Worm (Caenorhabditis elegans) whole organism, young adult: Measurements from ENCODE around the gene gar-3.

Experiments used
- D2030.7 ChIP-seq: fragments of 200-800 bp; sonication (Bioruptor generic); IDR thresholded peaks from 2 replicates; pipeline ENCODE4 v1.3.6; 2022; ENCODE audit warnings: missing genetic modification reagents, missing genetic modification characterization, missing compliant biosample characterization
- F39B2.1 ChIP-seq: fragments of 200-800 bp; sonication (Bioruptor generic); IDR thresholded peaks from 2 replicates; pipeline ENCODE4 v1.3.6; 2022; ENCODE audit warnings: missing genetic modification reagents, missing genetic modification characterization, missing compliant biosample characterization
- F52B5.7 ChIP-seq: sonication (generic microtip); optimal IDR thresholded peaks from 2 replicates; lab custom pipeline; 2016; ENCODE audit warnings: mild to moderate bottlenecking, missing genetic modification characterization, missing compliant biosample characterization
- F57A8.1 ChIP-seq: fragments of 200-800 bp; sonication (Bioruptor generic); optimal IDR thresholded peaks from 2 replicates; lab custom pipeline; 2018; ENCODE audit warnings: mild to moderate bottlenecking, missing genetic modification characterization, moderate library complexity, missing compliant biosample characterization
- K12H6.12 ChIP-seq: fragments of 200-800 bp; sonication (Bioruptor generic); optimal IDR thresholded peaks from 2 replicates; lab custom pipeline; 2018; ENCODE audit warnings: mild to moderate bottlenecking, missing genetic modification characterization, missing compliant biosample characterization
- Y53G8AR.9 ChIP-seq: fragments of 200-800 bp; sonication (Bioruptor generic); conservative IDR thresholded peaks from 2 replicates; pipeline ENCODE4 v1.3.6; 2022; ENCODE audit warnings: missing genetic modification reagents, missing genetic modification characterization, missing compliant biosample characterization
- Y56A3A.18 ChIP-seq: fragments of 200-800 bp; sonication (Bioruptor generic); IDR thresholded peaks from 2 replicates; pipeline ENCODE4 v1.3.6; 2022; ENCODE audit warnings: missing genetic modification reagents, missing genetic modification characterization, missing compliant biosample characterization
- Y67H2A.10 ChIP-seq: fragments of 200-800 bp; sonication (Bioruptor generic); conservative IDR thresholded peaks from 2 replicates; pipeline ENCODE4 v1.3.6; 2022; ENCODE audit warnings: missing genetic modification reagents, missing genetic modification characterization, missing compliant biosample characterization
- ZK185.1 ChIP-seq: sonication (generic microtip); optimal IDR thresholded peaks from 2 replicates; lab custom pipeline; 2016; ENCODE audit warnings: mild to moderate bottlenecking, missing genetic modification characterization, missing compliant biosample characterization; ENCODE audit not compliant: poor library complexity, severe bottlenecking
- aptf-3 ChIP-seq: fragments of 200-800 bp; sonication (Bioruptor generic); IDR thresholded peaks from 2 replicates; pipeline ENCODE4 v1.3.6; 2022; ENCODE audit warnings: missing genetic modification characterization, missing compliant biosample characterization
- attf-6 ChIP-seq: fragments of 200-800 bp; sonication (Bioruptor generic); IDR thresholded peaks from 2 replicates; pipeline ENCODE4 v1.3.6; 2022; ENCODE audit warnings: missing genetic modification reagents, missing genetic modification characterization, missing compliant biosample characterization
- bed-1 ChIP-seq: fragments of 200-800 bp; sonication (Bioruptor generic); IDR thresholded peaks from 2 replicates; pipeline ENCODE4 v1.3.6; 2022; ENCODE audit warnings: missing genetic modification reagents, missing genetic modification characterization, missing compliant biosample characterization
- ceh-100 ChIP-seq: fragments of 200-800 bp; sonication (Bioruptor generic); IDR thresholded peaks from 2 replicates; pipeline ENCODE4 v1.3.6; 2022; ENCODE audit warnings: missing genetic modification reagents, missing genetic modification characterization, missing compliant biosample characterization
- ceh-58 ChIP-seq: fragments of 200-800 bp; sonication (Bioruptor generic); IDR thresholded peaks from 2 replicates; pipeline ENCODE4 v1.3.6; 2022; ENCODE audit warnings: missing genetic modification characterization, missing compliant biosample characterization
- ceh-79 ChIP-seq: sonication (generic microtip); optimal IDR thresholded peaks from 2 replicates; lab custom pipeline; 2017; ENCODE audit warnings: mild to moderate bottlenecking, missing genetic modification characterization, missing compliant biosample characterization
- die-1 ChIP-seq: sonication (generic microtip); optimal IDR thresholded peaks from 2 replicates; lab custom pipeline; 2016; ENCODE audit warnings: missing genotype, mild to moderate bottlenecking, missing genetic modification characterization, missing compliant biosample characterization
- efl-1 ChIP-seq: fragments of 150-350 bp; optimal IDR thresholded peaks from 2 replicates; lab custom pipeline; 2014; ENCODE audit warnings: missing biosample characterization, missing genetic modification reagents, missing genetic modification characterization
- egl-44 ChIP-seq: fragments of 200-800 bp; sonication (Bioruptor generic); IDR thresholded peaks from 2 replicates; pipeline ENCODE4 v1.3.6; 2022; ENCODE audit warnings: missing genetic modification reagents, missing genetic modification characterization, missing compliant biosample characterization
- ets-4 ChIP-seq: fragments of 200-800 bp; sonication (Bioruptor generic); optimal IDR thresholded peaks from 2 replicates; lab custom pipeline; 2018; ENCODE audit warnings: mild to moderate bottlenecking, missing genetic modification characterization, missing compliant biosample characterization
- hlh-26 ChIP-seq: fragments of 200-800 bp; sonication (Bioruptor generic); conservative IDR thresholded peaks from 2 replicates; pipeline ENCODE4 v1.3.6; 2022; ENCODE audit warnings: missing genetic modification reagents, missing genetic modification characterization, missing compliant biosample characterization
- hmg-1.2 ChIP-seq: fragments of 200-800 bp; sonication (Bioruptor generic); IDR thresholded peaks from 2 replicates; pipeline ENCODE4 v1.3.6; 2022; ENCODE audit warnings: missing genetic modification reagents, missing genetic modification characterization, missing compliant biosample characterization
- hmg-20 ChIP-seq: fragments of 200-800 bp; sonication (Bioruptor generic); IDR thresholded peaks from 2 replicates; pipeline ENCODE4 v1.3.6; 2022; ENCODE audit warnings: missing genetic modification reagents, missing genetic modification characterization, missing compliant biosample characterization
- lir-1 ChIP-seq: fragments of 200-800 bp; sonication (Bioruptor generic); conservative IDR thresholded peaks from 2 replicates; pipeline ENCODE4 v1.3.6; 2022; ENCODE audit warnings: missing genetic modification reagents, missing genetic modification characterization, missing compliant biosample characterization
- lsl-1 ChIP-seq: fragments of 200-800 bp; sonication (Bioruptor generic); optimal IDR thresholded peaks from 2 replicates; lab custom pipeline; 2018; ENCODE audit warnings: mild to moderate bottlenecking, missing genetic modification characterization, moderate library complexity, missing compliant biosample characterization
- mel-28 ChIP-seq: sonication (generic microtip); optimal IDR thresholded peaks from 2 replicates; lab custom pipeline; 2016; ENCODE audit warnings: borderline replicate concordance, mild to moderate bottlenecking, missing genetic modification characterization, missing compliant biosample characterization
- nhr-120 ChIP-seq: fragments of 200-800 bp; sonication (Bioruptor generic); IDR thresholded peaks from 2 replicates; pipeline ENCODE4 v1.3.6; 2022; ENCODE audit warnings: missing genetic modification characterization, missing compliant biosample characterization
- nhr-179 ChIP-seq: sonication (generic microtip); optimal IDR thresholded peaks from 2 replicates; lab custom pipeline; 2016; ENCODE audit warnings: mild to moderate bottlenecking, missing genetic modification characterization, missing compliant biosample characterization
- rcor-1 ChIP-seq: fragments of 200-800 bp; sonication (Bioruptor generic); IDR thresholded peaks from 2 replicates; pipeline ENCODE4 v1.3.6; 2022; ENCODE audit warnings: missing genetic modification reagents, missing genetic modification characterization, missing compliant biosample characterization
- sdz-38 ChIP-seq: sonication (generic microtip); optimal IDR thresholded peaks from 2 replicates; lab custom pipeline; 2016; ENCODE audit warnings: missing genotype, missing genetic modification characterization, missing compliant biosample characterization
- snpc-1.3 ChIP-seq: sonication (generic microtip); optimal IDR thresholded peaks from 2 replicates; lab custom pipeline; 2017; ENCODE audit warnings: missing genetic modification characterization, mild to moderate bottlenecking, missing compliant biosample characterization, antibody characterized with exemption, moderate library complexity, missing genotype, missing genetic modification reagents; ENCODE audit not compliant: insufficient read depth
- snpc-3.4 ChIP-seq: sonication (generic microtip); optimal IDR thresholded peaks from 2 replicates; lab custom pipeline; 2017; ENCODE audit warnings: missing genetic modification characterization, mild to moderate bottlenecking, missing compliant biosample characterization, antibody characterized with exemption, moderate library complexity, missing genotype, missing genetic modification reagents
- snpc-4 ChIP-seq, 5 experiments: fragments of 150-350 bp in 1 of 5; sonication (generic microtip) in 4 of 5; optimal IDR thresholded peaks; 2 replicates each; lab custom pipeline; 2014 to 2018; ENCODE audit warnings: missing genetic modification characterization in 5 of 5, missing biosample characterization in 3 of 5, antibody characterized with exemption in 2 of 5, mild to moderate bottlenecking in 2 of 5, missing compliant biosample characterization in 2 of 5, missing genotype in 2 of 5, moderate library complexity in 2 of 5, missing genetic modification reagents in 1 of 5
- somi-1 ChIP-seq: fragments of 200-800 bp; sonication (Bioruptor generic); optimal IDR thresholded peaks from 2 replicates; lab custom pipeline; 2018; ENCODE audit warnings: mild to moderate bottlenecking, missing genetic modification characterization, missing compliant biosample characterization
- zim-3 ChIP-seq: sonication (generic microtip); optimal IDR thresholded peaks from 2 replicates; lab custom pipeline; 2017; ENCODE audit warnings: mild to moderate bottlenecking, missing genetic modification characterization, moderate library complexity, missing compliant biosample characterization
- ztf-3 ChIP-seq: fragments of 200-800 bp; sonication (Bioruptor generic); optimal IDR thresholded peaks from 2 replicates; lab custom pipeline; 2018; ENCODE audit warnings: mild to moderate bottlenecking, missing genetic modification characterization, missing compliant biosample characterization

Gene gar-3

DNA sequence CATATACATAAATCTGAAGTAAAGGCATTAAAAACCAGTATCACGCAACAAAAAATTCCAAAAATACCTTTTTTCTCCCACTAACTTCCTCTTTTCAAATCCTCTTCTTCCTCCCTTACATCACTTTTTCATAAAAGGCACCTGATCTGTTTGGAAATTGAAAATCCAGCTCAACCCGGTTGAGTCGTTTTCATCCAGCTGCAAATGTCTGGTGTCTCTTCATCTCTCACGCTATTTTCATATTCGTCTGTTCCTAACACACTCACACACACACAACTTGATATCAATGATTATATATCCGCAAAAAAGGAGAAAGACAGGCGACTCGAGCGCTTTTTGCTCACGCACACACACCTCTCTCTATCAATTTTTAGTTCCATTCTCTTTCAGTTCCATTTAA, 47.1 kb downstream of the gar-3 start:
- TF ChIP-seq hmg-1.2 (GFP tag; lab: Robert Waterston, UW): 0 out of 2 replicates have a peak, but pooled peaks have one; percentile 24
- TF ChIP-seq lsl-1 (GFP tag; lab: Kevin White, UChicago): no peak

ce11 chrV:14530813-14531212, 48.7 kb downstream of the gar-3 start, which contains the start of gene kcnl-4:
TSS of gene kcnl-4 (plus strand) at chrV:14531113.
- TF ChIP-seq F39B2.1 (GFP tag; lab: Robert Waterston, UW): no peak
- TF ChIP-seq lir-1 (GFP tag; lab: Robert Waterston, UW): no peak
- TF ChIP-seq die-1 (tag; lab: Kevin White, UChicago): no peak
- no peak for TF ChIP-seq bed-1 (GFP tag; lab: Robert Waterston, UW)
- no peak for TF ChIP-seq nhr-120 (GFP tag; lab: Robert Waterston, UW)
- no peak for TF ChIP-seq hmg-20 (GFP tag; lab: Robert Waterston, UW)
- no peak for TF ChIP-seq ets-4 (GFP tag; lab: Kevin White, UChicago)
- no peak for TF ChIP-seq snpc-1.3 (tag; lab: Kevin White, UChicago)
- no peak for TF ChIP-seq ZK185.1 (tag; lab: Kevin White, UChicago)
- TF ChIP-seq Y53G8AR.9 (GFP tag; lab: Robert Waterston, UW): no peak
- TF ChIP-seq sdz-38: no peak
- TF ChIP-seq somi-1 (GFP tag; lab: Kevin White, UChicago): no peak
- TF ChIP-seq nhr-179 (tag; lab: Kevin White, UChicago): no peak
- TF ChIP-seq aptf-3 (GFP tag; lab: Robert Waterston, UW): no peak
- TF ChIP-seq hlh-26 (GFP tag; lab: Robert Waterston, UW): no peak
- TF ChIP-seq F52B5.7: no peak
- TF ChIP-seq, all 124 proteins: peak for 0

- TF ChIP-seq rcor-1 (GFP tag; lab: Robert Waterston, UW): no peak
- no peak for TF ChIP-seq K12H6.12
- no peak for TF ChIP-seq Y56A3A.18 (GFP tag; lab: Robert Waterston, UW)
- TF ChIP-seq D2030.7 (GFP tag; lab: Robert Waterston, UW): no peak
- no peak for TF ChIP-seq ets-4 (GFP tag; lab: Kevin White, UChicago)
- TF ChIP-seq efl-1 (GFP tag; lab: Kevin White, UChicago): no peak
- no peak for TF ChIP-seq snpc-4 (GFP tag; optimal IDR thresholded peaks at IDR 0.05; lab: Kevin White, UChicago)
- no peak for TF ChIP-seq snpc-4 (tag; optimal IDR thresholded peaks at IDR 0.05; lab: Kevin White, UChicago)
- no peak for TF ChIP-seq ztf-3 (GFP tag; lab: Kevin White, UChicago)
- no peak for TF ChIP-seq attf-6 (GFP tag; lab: Robert Waterston, UW)
- no peak for TF ChIP-seq ceh-100 (GFP tag; lab: Robert Waterston, UW)
- TF ChIP-seq egl-44: no peak
- TF ChIP-seq ceh-58 (GFP tag; lab: Robert Waterston, UW): no peak
- TF ChIP-seq snpc-3.4 (tag; lab: Kevin White, UChicago): no peak
- no peak for TF ChIP-seq zim-3 (tag; lab: Kevin White, UChicago)
- TF ChIP-seq F57A8.1 (GFP tag; lab: Kevin White, UChicago): no peak
- TF ChIP-seq Y67H2A.10: no peak
- no peak for TF ChIP-seq ceh-79 (tag; lab: Kevin White, UChicago)
- TF ChIP-seq F39B2.1 (GFP tag; lab: Robert Waterston, UW): no peak
- no peak for TF ChIP-seq mel-28 (tag; lab: Kevin White, UChicago)
Observed at ce11 chrV:14527210-14527609, 52.3 kb downstream of the gar-3 start.
